Worm (Caenorhabditis elegans) whole organism, young adult: ENCODE results near the gene cpb-1.

Experiments
- egl-44 ChIP-seq: fragments of 200-800 bp; sonication (Bioruptor generic); IDR thresholded peaks from 2 replicates; pipeline ENCODE4 v1.3.6; 2022; ENCODE audit warnings: missing genetic modification reagents, missing genetic modification characterization, missing compliant biosample characterization
- hmg-1.2 ChIP-seq: fragments of 200-800 bp; sonication (Bioruptor generic); IDR thresholded peaks from 2 replicates; pipeline ENCODE4 v1.3.6; 2022; ENCODE audit warnings: missing genetic modification reagents, missing genetic modification characterization, missing compliant biosample characterization
- lin-54 ChIP-seq: fragments of 200-800 bp; sonication (Bioruptor generic); optimal IDR thresholded peaks from 2 replicates; lab custom pipeline; 2018; ENCODE audit warnings: mild to moderate bottlenecking, missing genetic modification characterization, missing compliant biosample characterization
- madf-8 ChIP-seq: fragments of 200-800 bp; sonication (Bioruptor generic); conservative IDR thresholded peaks from 2 replicates; pipeline ENCODE4 v1.3.6; 2022; ENCODE audit warnings: missing genetic modification reagents, missing genetic modification characterization, missing compliant biosample characterization
- nhr-179 ChIP-seq: sonication (generic microtip); optimal IDR thresholded peaks from 2 replicates; lab custom pipeline; 2016; ENCODE audit warnings: mild to moderate bottlenecking, missing genetic modification characterization, missing compliant biosample characterization
- nhr-80 ChIP-seq: sonication (generic microtip); optimal IDR thresholded peaks from 2 replicates; lab custom pipeline; 2016; ENCODE audit warnings: missing genetic modification characterization, missing compliant biosample characterization
- snpc-4 ChIP-seq, 5 experiments: fragments of 150-350 bp in 1 of 5; sonication (generic microtip) in 4 of 5; optimal IDR thresholded peaks; 2 replicates each; lab custom pipeline; 2014 to 2018; ENCODE audit warnings: missing genetic modification characterization in 5 of 5, missing biosample characterization in 3 of 5, antibody characterized with exemption in 2 of 5, mild to moderate bottlenecking in 2 of 5, missing compliant biosample characterization in 2 of 5, missing genotype in 2 of 5, moderate library complexity in 2 of 5, missing genetic modification reagents in 1 of 5
- unc-130 ChIP-seq: sonication (generic microtip); optimal IDR thresholded peaks from 2 replicates; lab custom pipeline; 2016; ENCODE audit warnings: missing genetic modification reagents, missing genetic modification characterization, missing compliant biosample characterization

ce11 chrIII:9314476-9314875 is 7.6 kb upstream of the cpb-1 start, which contains the start of gene C40H1.8:
- TF ChIP-seq hmg-1.2 (GFP tag; lab: Robert Waterston, UW) (no peak), snpc-4 (GFP tag; optimal IDR thresholded peaks at IDR 0.05; lab: Kevin White, UChicago) (no peak), snpc-4 (tag; optimal IDR thresholded peaks at IDR 0.05; lab: Kevin White, UChicago) (no peak), nhr-179 (no peak), lin-54 (GFP tag; lab: Kevin White, UChicago) (no peak), egl-44 (GFP tag; lab: Robert Waterston, UW) (no peak), madf-8 (GFP tag; lab: Robert Waterston, UW) (no peak), nhr-80 (tag; lab: Kevin White, UChicago) (no peak), unc-130 (GFP tag; lab: Kevin White, UChicago) (no peak)
